Fruit fly (Drosophila melanogaster): ENCODE data around the gene dbr.

DNA sequence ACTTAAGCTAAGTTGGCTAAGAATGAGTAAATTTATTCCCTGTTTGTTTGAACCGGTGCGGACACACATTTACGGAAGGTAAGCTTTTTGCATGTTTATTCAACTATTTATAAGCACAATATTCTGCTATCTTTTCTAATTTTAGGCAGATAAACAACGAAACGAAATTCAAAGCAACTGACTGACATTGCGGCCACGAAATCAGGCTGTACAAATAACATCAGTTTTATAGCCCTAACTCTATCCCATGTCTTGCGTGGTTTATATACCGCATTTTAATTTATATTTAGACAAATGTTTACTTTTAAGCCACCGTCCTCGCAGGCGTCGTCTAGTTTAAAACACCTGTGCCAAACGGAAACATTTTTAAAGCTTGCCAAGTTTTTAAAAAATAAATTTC, 18.8 kb downstream of the dbr start:
- no peak for TF ChIP-seq kay (GFP tag; ENCODE audit: borderline replicate concordance)
- TF ChIP-seq CG11617 (GFP tag; optimal IDR thresholded peaks at IDR 0.05) = no peak
- TF ChIP-seq pad (GFP tag; optimal IDR thresholded peaks at IDR 0.05) = no peak
- TF ChIP-seq CG33017 (tag; optimal IDR thresholded peaks at IDR 0.05) = no peak
- TF ChIP-seq bab1 (GFP tag; optimal IDR thresholded peaks at IDR 0.05) = no peak
- TF ChIP-seq toe (GFP tag; optimal IDR thresholded peaks at IDR 0.05) = no peak
- no peak for TF ChIP-seq CG5204 (GFP tag; optimal IDR thresholded peaks at IDR 0.05)
- TF ChIP-seq CG14711 (tag; optimal IDR thresholded peaks at IDR 0.05) = no peak
- no peak for TF ChIP-seq CG1620 (GFP tag; optimal IDR thresholded peaks at IDR 0.05)
- no peak for TF ChIP-seq ovo (GFP tag; optimal IDR thresholded peaks at IDR 0.05)
- no peak for TF ChIP-seq Crg-1 (GFP tag; optimal IDR thresholded peaks at IDR 0.05)

Measured in whole organism, adult.